Worm (Caenorhabditis elegans): Measurements from ENCODE around the gene B0336.7.

Gene B0336.7

ce11 chrIII:5732925-5733324 lies 35.8 kb upstream of the B0336.7 start, which contains the start of gene B0244.17:
Gene B0244.17 (plus strand): TSS chrIII:5733225.
- TF ChIP-seq mep-1 (tag; optimal IDR thresholded peaks at IDR 0.05) (no peak), hlh-1 (tag; optimal IDR thresholded peaks at IDR 0.05) (no peak), tbx-8 (GFP tag; optimal IDR thresholded peaks at IDR 0.05) (no peak), cnd-1 (tag; optimal IDR thresholded peaks at IDR 0.05) (no peak), lin-32 (GFP tag; optimal IDR thresholded peaks at IDR 0.05) (no peak), mls-2 (tag; optimal IDR thresholded peaks at IDR 0.05) (no peak)

ce11 chrIII:5730980-5731636 lies 33.9 kb upstream of the B0336.7 start, which contains the start of the genes B0244.9 and B0244.7:
Gene B0244.9 (minus strand): TSS chrIII:5731030.
Gene B0244.7 (plus strand): TSS chrIII:5731501.
- no peak for TF ChIP-seq ham-2 (GFP tag; optimal IDR thresholded peaks at IDR 0.05)
- no peak for TF ChIP-seq snpc-4 (tag; optimal IDR thresholded peaks at IDR 0.05)
- TF ChIP-seq sptf-1 (tag; optimal IDR thresholded peaks at IDR 0.05) = no peak
- no peak for TF ChIP-seq lin-13 (tag; optimal IDR thresholded peaks at IDR 0.05)
- no peak for TF ChIP-seq elt-3 (tag; optimal IDR thresholded peaks at IDR 0.05)
- no peak for TF ChIP-seq cnd-1 (tag; optimal IDR thresholded peaks at IDR 0.05)
- no peak for TF ChIP-seq blmp-1 (tag; optimal IDR thresholded peaks at IDR 0.05)
- no peak for TF ChIP-seq M03D4.4 (tag; optimal IDR thresholded peaks at IDR 0.05)
- no peak for TF ChIP-seq ceh-83 (GFP tag; optimal IDR thresholded peaks at IDR 0.05)
- no peak for TF ChIP-seq unc-120 (tag; optimal IDR thresholded peaks at IDR 0.05; ENCODE audit: poor library complexity, severe bottlenecking)
- TF ChIP-seq mls-2 (tag; optimal IDR thresholded peaks at IDR 0.05) = no peak
- no peak for TF ChIP-seq tbx-8 (GFP tag; optimal IDR thresholded peaks at IDR 0.05)
- TF ChIP-seq nhr-2 (tag; optimal IDR thresholded peaks at IDR 0.05) = no peak
- no peak for TF ChIP-seq sem-2 (GFP tag; optimal IDR thresholded peaks at IDR 0.05)
- no peak for TF ChIP-seq pha-4 (tag; optimal IDR thresholded peaks at IDR 0.05)
- TF ChIP-seq nhr-12 (tag; optimal IDR thresholded peaks at IDR 0.05) = no peak

ce11 chrIII:5730041-5730440 lies 32.9 kb upstream of the B0336.7 start:
- TF ChIP-seq unc-39 (tag; optimal IDR thresholded peaks at IDR 0.05) (no peak), nhr-237 (tag; optimal IDR thresholded peaks at IDR 0.05) (no peak), drap-1 (GFP tag; optimal IDR thresholded peaks at IDR 0.05) (no peak), sptf-1 (tag; optimal IDR thresholded peaks at IDR 0.05) (no peak), nhr-2 (tag; optimal IDR thresholded peaks at IDR 0.05) (no peak)

- TF ChIP-seq ceh-39 (tag; optimal IDR thresholded peaks at IDR 0.05) = no peak
- no peak for TF ChIP-seq elt-3 (tag; optimal IDR thresholded peaks at IDR 0.05)
- no peak for TF ChIP-seq M03D4.4 (tag; optimal IDR thresholded peaks at IDR 0.05)
- TF ChIP-seq snpc-4 (tag; optimal IDR thresholded peaks at IDR 0.05) = no peak
- TF ChIP-seq mab-5 (tag; optimal IDR thresholded peaks at IDR 0.05) = no peak
- TF ChIP-seq sem-2 (GFP tag; optimal IDR thresholded peaks at IDR 0.05) = no peak
- TF ChIP-seq mls-2 (tag; optimal IDR thresholded peaks at IDR 0.05) = no peak
- no peak for TF ChIP-seq tbx-8 (GFP tag; optimal IDR thresholded peaks at IDR 0.05)
- TF ChIP-seq lin-13 (tag; optimal IDR thresholded peaks at IDR 0.05) = no peak
- no peak for TF ChIP-seq nhr-237 (tag; optimal IDR thresholded peaks at IDR 0.05)
- no peak for TF ChIP-seq ham-2 (GFP tag; optimal IDR thresholded peaks at IDR 0.05)
These were observed 32.2 kb upstream of the B0336.7 start for ce11 chrIII:5729367-5729766.

- no peak for TF ChIP-seq snpc-4 (tag; optimal IDR thresholded peaks at IDR 0.05)
- no peak for TF ChIP-seq mls-2 (tag; optimal IDR thresholded peaks at IDR 0.05)
- no peak for TF ChIP-seq ceh-43 (GFP tag; optimal IDR thresholded peaks at IDR 0.05)
- TF ChIP-seq sptf-1 (tag; optimal IDR thresholded peaks at IDR 0.05) = no peak
- no peak for TF ChIP-seq unc-62 (GFP tag; optimal IDR thresholded peaks at IDR 0.05)
- TF ChIP-seq elt-3 (tag; optimal IDR thresholded peaks at IDR 0.05) = no peak
- no peak for TF ChIP-seq bed-3 (GFP tag; optimal IDR thresholded peaks at IDR 0.05)
- no peak for TF ChIP-seq ceh-83 (GFP tag; optimal IDR thresholded peaks at IDR 0.05)
- TF ChIP-seq lin-13 (tag; optimal IDR thresholded peaks at IDR 0.05) = no peak
- no peak for TF ChIP-seq lsy-2 (tag; optimal IDR thresholded peaks at IDR 0.05)
- TF ChIP-seq ceh-39 (tag; optimal IDR thresholded peaks at IDR 0.05) = no peak
- no peak for TF ChIP-seq ham-2 (GFP tag; optimal IDR thresholded peaks at IDR 0.05)
- TF ChIP-seq sem-2 (GFP tag; optimal IDR thresholded peaks at IDR 0.05) = no peak
- no peak for TF ChIP-seq unc-39 (tag; optimal IDR thresholded peaks at IDR 0.05)
- no peak for TF ChIP-seq flh-1 (GFP tag; optimal IDR thresholded peaks at IDR 0.05)
- no peak for TF ChIP-seq elt-1 (tag; optimal IDR thresholded peaks at IDR 0.05; ENCODE audit: borderline replicate concordance, insufficient read depth)
- no peak for TF ChIP-seq zip-8 (tag; optimal IDR thresholded peaks at IDR 0.05)
- no peak for TF ChIP-seq M03D4.4 (tag; optimal IDR thresholded peaks at IDR 0.05)
- no peak for TF ChIP-seq drap-1 (GFP tag; optimal IDR thresholded peaks at IDR 0.05)
- TF ChIP-seq nhr-2 (tag; optimal IDR thresholded peaks at IDR 0.05) = no peak
These were observed 30.7 kb upstream of the B0336.7 start, which contains the start of gene egg-1 for ce11 chrIII:5727827-5728226. Gene egg-1 (plus strand): TSS chrIII:5728180.
